Worm (Caenorhabditis elegans): ENCODE results near the gene C07B5.3.

DNA sequence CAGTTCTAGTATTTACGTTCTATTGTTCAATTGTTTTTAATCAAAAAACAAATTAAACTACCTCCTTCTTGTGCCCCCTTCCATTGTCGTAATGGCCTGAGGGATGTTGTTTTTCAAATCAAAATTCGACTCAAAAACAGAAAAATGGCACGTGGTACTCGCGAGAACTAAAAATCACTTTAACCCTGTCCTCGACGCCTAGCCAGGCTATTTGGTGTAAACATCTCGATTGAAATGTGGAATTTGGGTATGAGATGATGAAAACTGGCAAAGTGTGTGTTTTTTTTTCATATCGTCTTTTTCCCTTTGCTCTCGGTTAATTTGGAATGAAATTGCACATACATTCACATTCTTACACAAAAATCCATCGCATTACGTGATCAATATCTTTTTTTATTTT lies 23.6 kb upstream of the C07B5.3 start:
- TF ChIP-seq flt-1 (GFP tag; IDR thresholded peaks at IDR 0.05) = no peak
- TF ChIP-seq tab-1 (GFP tag; IDR thresholded peaks at IDR 0.05) = no peak
- no peak for TF ChIP-seq ztf-23 (GFP tag; IDR thresholded peaks at IDR 0.05)
- TF ChIP-seq med-1 (GFP tag; optimal IDR thresholded peaks at IDR 0.05; ENCODE audit: insufficient read depth) = no peak
- TF ChIP-seq ref-1 (GFP tag; conservative IDR thresholded peaks at IDR 0.05) = no peak
- TF ChIP-seq T22C8.4 (GFP tag; IDR thresholded peaks at IDR 0.05) = no peak
- TF ChIP-seq klf-2 (GFP tag; conservative IDR thresholded peaks at IDR 0.05) = no peak
- no peak for TF ChIP-seq ztf-29 (GFP tag; IDR thresholded peaks at IDR 0.05)
